Worm (Caenorhabditis elegans) whole organism, L1 larva: ENCODE results near the gene T05A7.3.

ENCODE experiments used
- aha-1 ChIP-seq: fragments of 150-350 bp; optimal IDR thresholded peaks from 2 replicates; lab custom pipeline; 2014; ENCODE audit warnings: missing biosample characterization, missing genetic modification characterization
- alr-1 ChIP-seq: fragments of 200-800 bp; sonication (Bioruptor generic); optimal IDR thresholded peaks from 2 replicates; lab custom pipeline; 2018; ENCODE audit warnings: borderline replicate concordance, mild to moderate bottlenecking, missing genetic modification characterization, missing compliant biosample characterization
- aly-2 ChIP-seq: fragments of 150-350 bp; optimal IDR thresholded peaks from 2 replicates; lab custom pipeline; 2014; ENCODE audit warnings: missing biosample characterization, missing genetic modification characterization
- blmp-1 ChIP-seq: fragments of 150-350 bp; optimal IDR thresholded peaks from 2 replicates; lab custom pipeline; 2014; ENCODE audit warnings: missing biosample characterization, missing genetic modification characterization
- ceh-63 ChIP-seq: fragments of 200-800 bp; sonication (Bioruptor generic); optimal IDR thresholded peaks from 2 replicates; lab custom pipeline; 2018; ENCODE audit warnings: mild to moderate bottlenecking, missing genetic modification characterization, missing compliant biosample characterization
- ceh-8 ChIP-seq: fragments of 200-800 bp; sonication (Bioruptor generic); optimal IDR thresholded peaks from 2 replicates; lab custom pipeline; 2018; ENCODE audit warnings: mild to moderate bottlenecking, missing genetic modification characterization, moderate library complexity, missing compliant biosample characterization
- ceh-82 ChIP-seq, 3 experiments: fragments of 150-350 bp in 1 of 3; sonication (generic microtip) in 2 of 3; optimal IDR thresholded peaks; 2 replicates each; lab custom pipeline; 2014 to 2017; ENCODE audit warnings: missing biosample characterization in 3 of 3, missing genetic modification characterization in 3 of 3
- ceh-90 ChIP-seq: sonication (generic microtip); optimal IDR thresholded peaks from 2 replicates; lab custom pipeline; 2016; ENCODE audit warnings: missing genetic modification characterization, missing compliant biosample characterization
- dsc-1 ChIP-seq: sonication (generic microtip); optimal IDR thresholded peaks from 2 replicates; lab custom pipeline; 2016; ENCODE audit warnings: mild to moderate bottlenecking, missing genetic modification characterization, missing compliant biosample characterization
- efl-1 ChIP-seq, 4 experiments: fragments of 150-350 bp; optimal IDR thresholded peaks in 3 of 4; peaks in 1 of 4; 1 replicate in 1 of 4; 2 replicates in 3 of 4; lab custom pipeline; 2014; ENCODE audit warnings: missing biosample characterization in 2 of 4, missing genetic modification characterization in 2 of 4, missing genetic modification reagents in 2 of 4
- egl-27 ChIP-seq, 2 experiments: fragments of 150-350 bp in 1 of 2; sonication (generic microtip); optimal IDR thresholded peaks; 3 replicates each; lab custom pipeline; 2017 to 2018; ENCODE audit warnings: missing biosample characterization in 2 of 2, missing genetic modification characterization in 2 of 2, missing genetic modification reagents in 2 of 2
- elt-2 ChIP-seq: sonication (generic microtip); optimal IDR thresholded peaks from 2 replicates; lab custom pipeline; 2016; ENCODE audit warnings: missing genetic modification characterization, mild to moderate bottlenecking, inconsistent platforms, missing compliant biosample characterization, missing genetic modification reagents
- elt-3 ChIP-seq, 6 experiments: fragments of 150-350 bp in 1 of 6; sonication (generic microtip); optimal IDR thresholded peaks; 2 replicates each; lab custom pipeline; 2017 to 2018; ENCODE audit warnings: missing biosample characterization in 6 of 6, missing genetic modification characterization in 6 of 6, inconsistent platforms in 1 of 6
- fkh-4 ChIP-seq: sonication (generic microtip); optimal IDR thresholded peaks from 2 replicates; lab custom pipeline; 2016; ENCODE audit warnings: missing compliant biosample characterization, missing genetic modification characterization, borderline replicate concordance
- fkh-8 ChIP-seq: sonication (generic microtip); optimal IDR thresholded peaks from 2 replicates; lab custom pipeline; 2016; ENCODE audit warnings: mild to moderate bottlenecking, missing genetic modification characterization, missing compliant biosample characterization
- hpl-2 ChIP-seq: fragments of 150-350 bp; optimal IDR thresholded peaks from 2 replicates; lab custom pipeline; 2014; ENCODE audit warnings: missing biosample characterization, missing genetic modification reagents, missing genetic modification characterization
- jun-1 ChIP-seq: fragments of 150-350 bp; optimal IDR thresholded peaks from 2 replicates; lab custom pipeline; 2014; ENCODE audit warnings: missing biosample characterization, missing genetic modification reagents, missing genetic modification characterization
- lin-13 ChIP-seq: fragments of 150-350 bp; optimal IDR thresholded peaks from 2 replicates; lab custom pipeline; 2014; ENCODE audit warnings: missing biosample characterization, missing genetic modification reagents, missing genetic modification characterization
- nhr-11 ChIP-seq: fragments of 150-350 bp; optimal IDR thresholded peaks from 2 replicates; lab custom pipeline; 2014; ENCODE audit warnings: missing biosample characterization, missing genetic modification characterization
- nhr-90 ChIP-seq: sonication (generic microtip); optimal IDR thresholded peaks from 2 replicates; lab custom pipeline; 2016; ENCODE audit warnings: mild to moderate bottlenecking, missing genetic modification characterization, missing compliant biosample characterization; ENCODE audit not compliant: poor library complexity
- pax-3 ChIP-seq: fragments of 200-800 bp; sonication (Bioruptor generic); optimal IDR thresholded peaks from 2 replicates; lab custom pipeline; 2018; ENCODE audit warnings: mild to moderate bottlenecking, missing genetic modification characterization, moderate library complexity, missing compliant biosample characterization
- pqm-1 ChIP-seq: sonication (generic microtip); optimal IDR thresholded peaks from 3 replicates; lab custom pipeline; 2017; ENCODE audit warnings: missing biosample characterization, missing genetic modification characterization
- sup-37 ChIP-seq: fragments of 200-800 bp; sonication (Bioruptor generic); optimal IDR thresholded peaks from 2 replicates; lab custom pipeline; 2018; ENCODE audit warnings: mild to moderate bottlenecking, missing genetic modification characterization, missing compliant biosample characterization
- unc-86 ChIP-seq: sonication (generic microtip); optimal IDR thresholded peaks from 2 replicates; lab custom pipeline; 2016; ENCODE audit warnings: missing genetic modification characterization, missing compliant biosample characterization
- xbp-1 ChIP-seq: sonication (generic microtip); optimal IDR thresholded peaks from 2 replicates; lab custom pipeline; 2016; ENCODE audit warnings: missing genetic modification characterization, missing compliant biosample characterization
- zip-4 ChIP-seq: fragments of 200-800 bp; sonication (Bioruptor generic); optimal IDR thresholded peaks from 2 replicates; lab custom pipeline; 2018; ENCODE audit warnings: mild to moderate bottlenecking, missing genetic modification characterization, moderate library complexity, missing compliant biosample characterization

T05A7.3 gene

DNA sequence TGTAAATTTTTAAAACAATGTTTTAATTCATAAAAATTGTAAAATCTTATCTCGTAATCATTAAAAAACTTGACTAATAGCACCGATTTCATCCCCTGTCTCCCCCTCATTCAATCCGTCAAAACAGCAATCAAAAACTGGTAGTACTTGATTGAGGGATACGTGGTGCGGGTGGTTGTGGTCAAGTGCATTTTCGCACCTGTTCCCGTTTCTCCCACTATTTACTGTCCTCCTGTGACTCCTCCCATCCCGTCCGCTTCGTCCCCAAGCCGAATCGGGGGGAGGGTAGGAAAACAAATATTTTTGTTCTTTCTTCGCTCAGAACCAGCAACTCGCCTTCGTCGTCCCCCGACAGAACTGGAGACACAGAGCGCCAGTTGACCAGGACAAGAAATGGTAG is 26.8 kb upstream of the T05A7.3 start, which contains the start of gene lgc-27:
TSS of gene lgc-27 (plus strand) at position 301 of the 400 bp plus-strand sequence.
- TF ChIP-seq ceh-82 (tag; optimal IDR thresholded peaks at IDR 0.05; lab: Kevin White, UChicago) = no peak
- TF ChIP-seq hpl-2 = no peak
- no peak for TF ChIP-seq zip-4
- TF ChIP-seq, all 84 proteins: peak for 0

DNA sequence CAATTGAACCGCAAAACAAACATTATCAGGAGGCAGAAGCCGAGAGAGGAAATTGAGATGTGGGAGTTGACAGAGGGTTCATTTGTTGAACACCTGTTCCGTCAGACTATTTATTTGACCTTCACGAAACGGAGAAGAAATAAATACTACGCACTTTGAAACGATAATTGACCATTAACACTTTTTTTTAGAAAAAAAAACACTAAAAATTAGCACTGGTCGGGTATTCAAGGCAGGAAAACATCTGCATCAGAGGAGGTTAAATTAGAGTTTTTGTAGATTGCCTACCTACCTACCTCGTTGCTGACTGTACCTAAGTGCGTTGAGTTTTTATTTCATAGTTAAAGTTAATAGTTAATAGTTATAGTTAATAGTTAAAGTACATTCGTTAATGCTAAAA is 25.5 kb upstream of the T05A7.3 start:
- no peak for TF ChIP-seq aly-2 (tag; lab: Kevin White, UChicago)
- no peak for TF ChIP-seq pqm-1
- TF ChIP-seq blmp-1 (tag; lab: Kevin White, UChicago) = no peak
- no peak for TF ChIP-seq alr-1
- TF ChIP-seq aha-1 (tag; lab: Kevin White, UChicago) = no peak
- no peak for TF ChIP-seq pax-3
- no peak for TF ChIP-seq hpl-2
- TF ChIP-seq sup-37 (GFP tag; lab: Kevin White, UChicago) = no peak
- TF ChIP-seq elt-3 (tag; optimal IDR thresholded peaks at IDR 0.05; lab: Kevin White, UChicago) = no peak
- no peak for TF ChIP-seq xbp-1 (tag; lab: Kevin White, UChicago)
- TF ChIP-seq, all 84 proteins: peak for 0

DNA sequence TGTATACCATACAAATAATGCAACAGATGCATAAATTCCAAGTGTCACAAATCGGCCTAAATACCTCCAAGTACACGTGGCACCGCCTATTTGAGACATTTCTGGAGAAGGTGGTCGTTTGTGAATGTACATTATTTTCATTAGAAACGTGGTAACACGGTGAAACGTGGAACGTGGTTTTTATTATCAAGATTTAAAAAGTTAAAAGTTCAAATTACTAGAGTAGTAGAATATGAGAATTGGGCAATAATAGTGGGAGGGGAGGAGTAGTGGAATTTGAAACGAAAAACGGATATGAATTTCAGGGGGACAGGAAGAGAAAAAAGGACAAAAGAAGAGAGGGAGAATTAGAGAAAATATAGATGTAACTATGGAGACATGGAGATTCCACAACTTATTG is 19.7 kb upstream of the T05A7.3 start, which contains the start of gene fut-6:
TSS of gene fut-6 (minus strand) at position 101 of the 400 bp plus-strand sequence.
- no peak for TF ChIP-seq xbp-1 (tag; lab: Kevin White, UChicago)
- no peak for TF ChIP-seq fkh-8 (tag; lab: Kevin White, UChicago)
- TF ChIP-seq jun-1 = no peak

DNA sequence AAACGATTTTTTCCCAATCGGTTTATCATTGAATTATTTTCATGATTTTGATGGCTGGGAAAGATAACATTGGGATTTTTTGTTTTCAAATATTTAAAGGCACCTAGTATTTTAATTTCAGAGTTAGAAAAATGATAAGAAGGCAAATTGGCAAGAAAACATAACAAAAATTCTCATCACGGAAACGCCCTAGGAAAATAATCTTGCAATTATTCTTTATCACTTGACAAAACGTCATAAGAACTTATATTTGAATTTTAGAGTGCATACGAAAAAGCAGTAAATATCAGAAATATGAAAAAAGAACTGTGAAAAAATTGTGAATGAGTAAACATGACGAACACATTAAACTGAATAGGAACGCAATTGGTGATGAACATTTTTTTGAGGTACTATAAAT is 18.2 kb upstream of the T05A7.3 start:
- TF ChIP-seq elt-2 (tag; lab: Kevin White, UChicago) = peak; percentile 80
- no peak for TF ChIP-seq ceh-90 (tag; lab: Kevin White, UChicago)
- no peak for TF ChIP-seq efl-1 (optimal IDR thresholded peaks at IDR 0.05; lab: Kevin White, UChicago)
- TF ChIP-seq efl-1 (GFP tag; optimal IDR thresholded peaks at IDR 0.05 in 1 of 2; lab: Kevin White, UChicago) = peak in 1 of 2 experiments; percentile 2

DNA sequence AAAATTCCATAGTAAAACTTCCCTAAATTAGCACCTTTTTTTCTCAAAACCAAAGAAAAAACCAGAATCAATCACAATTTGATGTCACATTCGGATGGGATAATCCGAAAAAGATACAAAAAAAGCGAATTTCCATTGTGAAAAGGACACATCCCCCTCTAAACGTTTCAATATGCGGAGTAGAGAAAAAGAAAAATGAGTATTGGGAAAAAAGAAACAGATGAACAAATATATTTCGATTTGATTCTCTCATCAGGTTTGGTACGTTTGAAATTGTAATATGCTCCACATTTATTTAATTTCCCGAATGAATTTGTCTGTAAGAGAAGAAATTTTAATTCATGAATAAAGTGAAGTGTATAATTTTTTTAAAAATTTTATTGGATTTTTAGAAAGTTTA is 17.3 kb upstream of the T05A7.3 start:
- TF ChIP-seq nhr-11 (tag; lab: Kevin White, UChicago) = no peak
- no peak for TF ChIP-seq ceh-63 (GFP tag; lab: Kevin White, UChicago)
- TF ChIP-seq fkh-4 (tag; lab: Kevin White, UChicago) = peak; percentile 67
- TF ChIP-seq lin-13 (GFP tag; lab: Kevin White, UChicago) = no peak
- peak; percentile 91 for TF ChIP-seq dsc-1
- no peak for TF ChIP-seq unc-86 (tag; lab: Kevin White, UChicago)
- TF ChIP-seq, all 84 proteins: peak for 2

DNA sequence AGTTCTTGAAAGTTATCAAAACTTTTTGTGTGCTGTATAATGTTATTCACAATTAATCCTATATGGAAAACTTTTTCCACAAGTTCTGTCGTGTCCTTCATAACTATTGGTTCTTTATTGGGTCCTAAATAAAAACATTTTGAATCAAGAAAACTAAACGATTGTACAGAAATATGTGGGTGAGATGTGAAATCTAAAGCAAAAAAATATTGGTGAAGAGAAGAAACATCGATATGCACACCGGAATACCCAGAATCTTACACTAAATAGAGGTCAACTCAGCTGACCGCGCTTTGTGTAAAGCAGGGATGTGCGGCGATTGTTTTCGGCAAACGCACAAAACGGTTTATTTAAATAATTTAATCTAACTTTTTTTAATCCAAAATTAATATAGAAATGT is 14.3 kb upstream of the T05A7.3 start, which contains the start of gene T05A7.13:
TSS of gene T05A7.13 (minus strand) at position 101 of the 400 bp plus-strand sequence.
- TF ChIP-seq ceh-8 (GFP tag; lab: Kevin White, UChicago) = no peak

DNA sequence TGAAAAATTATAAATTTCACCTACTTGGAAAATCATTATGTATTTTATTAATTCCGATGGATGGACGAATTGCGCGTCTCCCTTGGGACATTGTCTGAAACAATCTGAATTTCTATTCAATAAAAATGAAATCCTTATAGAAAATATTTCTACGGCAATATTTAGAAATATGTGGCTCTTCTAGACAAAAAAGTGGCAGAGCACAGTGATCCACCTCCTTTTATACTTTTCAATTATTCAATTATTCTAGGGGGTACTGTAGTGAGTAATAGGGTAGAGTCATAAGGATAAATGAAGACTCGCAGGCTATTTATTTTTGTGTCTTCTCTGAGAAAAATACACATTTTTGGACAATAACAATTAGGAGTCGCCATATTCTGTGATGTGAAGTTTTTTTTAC is 12.4 kb upstream of the T05A7.3 start, which contains the start of gene T05A7.12:
TSS of gene T05A7.12 (minus strand) at position 101 of the 400 bp plus-strand sequence.
- TF ChIP-seq egl-27 (tag; optimal IDR thresholded peaks at IDR 0.05; lab: Kevin White, UChicago) (no peak), ceh-8 (GFP tag; lab: Kevin White, UChicago) (peak; percentile 56)
- TF ChIP-seq, all 84 proteins: peak for 1

DNA sequence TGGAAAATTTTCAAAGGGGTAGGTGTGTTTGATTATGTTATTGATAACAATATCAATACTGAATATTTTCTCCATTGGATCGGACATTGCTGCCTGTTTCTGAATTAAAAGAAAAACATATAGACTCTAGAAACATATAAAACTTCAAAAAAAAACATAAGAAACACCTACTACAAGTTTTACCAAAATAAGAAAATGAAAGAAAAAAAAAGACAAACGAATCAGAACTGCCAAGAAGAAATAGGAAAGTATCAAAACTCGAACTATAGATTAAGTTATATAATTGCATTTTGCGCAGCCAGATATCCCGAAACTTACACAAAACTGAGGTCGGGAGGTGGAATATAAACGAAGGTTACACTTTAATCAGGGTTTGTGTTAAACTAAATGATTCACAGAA is 10.2 kb upstream of the T05A7.3 start, which contains the start of gene T05A7.11:
TSS of gene T05A7.11 (minus strand) at position 101 of the 400 bp plus-strand sequence.
- no peak for TF ChIP-seq nhr-90 (tag; lab: Kevin White, UChicago)
- no peak for TF ChIP-seq efl-1 (optimal IDR thresholded peaks at IDR 0.05; lab: Kevin White, UChicago)
- peak in 1 of 2 experiments; percentile 68 for TF ChIP-seq efl-1 (GFP tag; optimal IDR thresholded peaks at IDR 0.05 in 1 of 2; lab: Kevin White, UChicago)
